Worm (Caenorhabditis elegans): ENCODE results near the gene bus-17.

bus-17 gene

ce11 chrX:15757169-15757568 is 9.0 kb downstream of the bus-17 start, which contains the start of gene wrt-4:
TSS of gene wrt-4 (minus strand) at chrX:15757269.
- no peak for TF ChIP-seq ztf-29 (GFP tag; IDR thresholded peaks at IDR 0.05)
- no peak for TF ChIP-seq cog-1 (tag; optimal IDR thresholded peaks at IDR 0.05)
- no peak for TF ChIP-seq klf-2 (GFP tag; conservative IDR thresholded peaks at IDR 0.05)
- TF ChIP-seq med-1 (GFP tag; optimal IDR thresholded peaks at IDR 0.05; ENCODE audit: insufficient read depth): no peak
- TF ChIP-seq tab-1 (GFP tag; IDR thresholded peaks at IDR 0.05): no peak
- no peak for TF ChIP-seq flt-1 (GFP tag; IDR thresholded peaks at IDR 0.05)
- no peak for TF ChIP-seq ref-1 (GFP tag; conservative IDR thresholded peaks at IDR 0.05)
- no peak for TF ChIP-seq ztf-23 (GFP tag; IDR thresholded peaks at IDR 0.05)
- no peak for TF ChIP-seq T22C8.4 (GFP tag; IDR thresholded peaks at IDR 0.05)

ce11 chrX:15751245-15751644 is 14.9 kb downstream of the bus-17 start:
- TF ChIP-seq ref-1 (GFP tag; conservative IDR thresholded peaks at IDR 0.05) (no peak), cog-1 (tag; optimal IDR thresholded peaks at IDR 0.05) (no peak), ztf-29 (GFP tag; IDR thresholded peaks at IDR 0.05) (no peak), ztf-23 (GFP tag; IDR thresholded peaks at IDR 0.05) (no peak), klf-2 (GFP tag; conservative IDR thresholded peaks at IDR 0.05) (no peak), med-1 (GFP tag; optimal IDR thresholded peaks at IDR 0.05; ENCODE audit: insufficient read depth) (no peak), T22C8.4 (GFP tag; IDR thresholded peaks at IDR 0.05) (no peak), flt-1 (GFP tag; IDR thresholded peaks at IDR 0.05) (no peak), tab-1 (GFP tag; IDR thresholded peaks at IDR 0.05) (no peak)

ce11 chrX:15747814-15748213 is 18.3 kb downstream of the bus-17 start:
- TF ChIP-seq ztf-29 (GFP tag; IDR thresholded peaks at IDR 0.05) (no peak), klf-2 (GFP tag; conservative IDR thresholded peaks at IDR 0.05) (no peak), flt-1 (GFP tag; IDR thresholded peaks at IDR 0.05) (0 out of 2 replicates have a peak, but pooled peaks have one; percentile 13), T22C8.4 (GFP tag; IDR thresholded peaks at IDR 0.05) (0 out of 2 replicates have a peak, but pooled peaks have one; percentile 5), tab-1 (GFP tag; IDR thresholded peaks at IDR 0.05) (0 out of 2 replicates have a peak, but pooled peaks have one; percentile 17), ref-1 (GFP tag; conservative IDR thresholded peaks at IDR 0.05) (no peak), cog-1 (tag; optimal IDR thresholded peaks at IDR 0.05) (no peak), ztf-23 (GFP tag; IDR thresholded peaks at IDR 0.05) (no peak), med-1 (GFP tag; optimal IDR thresholded peaks at IDR 0.05; ENCODE audit: insufficient read depth) (no peak)

DNA sequence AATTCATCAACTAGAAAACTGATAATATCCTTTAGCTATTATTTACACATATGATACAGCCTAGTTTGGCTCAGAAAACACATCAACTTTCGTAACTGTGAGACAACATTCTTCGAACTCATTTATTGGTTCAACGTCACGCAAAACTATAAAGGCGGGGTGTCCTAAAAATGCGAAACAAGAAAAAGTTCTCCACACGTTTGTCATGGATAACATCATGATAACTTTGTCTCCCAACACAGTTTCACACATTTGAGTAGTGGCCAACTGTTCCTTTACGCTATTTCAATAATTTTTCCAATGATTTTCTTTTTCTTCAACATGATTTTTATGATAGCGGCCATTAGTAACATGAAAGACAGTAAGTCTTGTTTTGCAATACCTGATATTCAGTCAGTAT is 19.4 kb downstream of the bus-17 start, which contains the start of gene srxa-9:
TSS of gene srxa-9 (plus strand) at position 301 of the 400 bp plus-strand sequence.
- TF ChIP-seq ref-1 (GFP tag; conservative IDR thresholded peaks at IDR 0.05): no peak
- no peak for TF ChIP-seq flt-1 (GFP tag; IDR thresholded peaks at IDR 0.05)
- no peak for TF ChIP-seq tab-1 (GFP tag; IDR thresholded peaks at IDR 0.05)
- no peak for TF ChIP-seq T22C8.4 (GFP tag; IDR thresholded peaks at IDR 0.05)
- no peak for TF ChIP-seq ztf-29 (GFP tag; IDR thresholded peaks at IDR 0.05)
- no peak for TF ChIP-seq ztf-23 (GFP tag; IDR thresholded peaks at IDR 0.05)
- TF ChIP-seq klf-2 (GFP tag; conservative IDR thresholded peaks at IDR 0.05): no peak
- no peak for TF ChIP-seq cog-1 (tag; optimal IDR thresholded peaks at IDR 0.05)
- no peak for TF ChIP-seq med-1 (GFP tag; optimal IDR thresholded peaks at IDR 0.05; ENCODE audit: insufficient read depth)

DNA sequence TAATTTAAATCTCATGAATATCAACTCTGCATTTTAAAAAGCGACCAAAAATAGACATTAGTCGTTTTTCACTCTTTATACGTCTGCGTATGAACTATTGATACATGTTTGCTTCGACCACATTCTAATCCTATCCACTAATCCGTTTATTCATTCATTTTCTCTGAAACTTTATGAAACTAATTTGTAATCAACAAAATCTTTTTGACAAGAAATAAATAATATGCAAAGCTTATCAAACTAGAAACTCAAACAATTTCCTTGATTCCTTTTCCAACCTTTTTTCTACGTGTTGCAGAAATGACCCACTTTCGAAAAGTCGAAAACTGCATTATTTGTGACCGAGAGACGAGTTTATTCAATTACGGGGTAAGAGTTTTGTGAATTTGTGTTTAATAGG is 23.8 kb downstream of the bus-17 start, which contains the start of gene nhr-255:
TSS of gene nhr-255 (plus strand) at position 301 of the 400 bp plus-strand sequence.
- TF ChIP-seq ztf-29 (GFP tag; IDR thresholded peaks at IDR 0.05) (no peak), ref-1 (GFP tag; conservative IDR thresholded peaks at IDR 0.05) (no peak), T22C8.4 (GFP tag; IDR thresholded peaks at IDR 0.05) (no peak), tab-1 (GFP tag; IDR thresholded peaks at IDR 0.05) (no peak), cog-1 (tag; optimal IDR thresholded peaks at IDR 0.05) (no peak), med-1 (GFP tag; optimal IDR thresholded peaks at IDR 0.05; ENCODE audit: insufficient read depth) (no peak), ztf-23 (GFP tag; IDR thresholded peaks at IDR 0.05) (no peak), klf-2 (GFP tag; conservative IDR thresholded peaks at IDR 0.05) (no peak), flt-1 (GFP tag; IDR thresholded peaks at IDR 0.05) (no peak)

DNA sequence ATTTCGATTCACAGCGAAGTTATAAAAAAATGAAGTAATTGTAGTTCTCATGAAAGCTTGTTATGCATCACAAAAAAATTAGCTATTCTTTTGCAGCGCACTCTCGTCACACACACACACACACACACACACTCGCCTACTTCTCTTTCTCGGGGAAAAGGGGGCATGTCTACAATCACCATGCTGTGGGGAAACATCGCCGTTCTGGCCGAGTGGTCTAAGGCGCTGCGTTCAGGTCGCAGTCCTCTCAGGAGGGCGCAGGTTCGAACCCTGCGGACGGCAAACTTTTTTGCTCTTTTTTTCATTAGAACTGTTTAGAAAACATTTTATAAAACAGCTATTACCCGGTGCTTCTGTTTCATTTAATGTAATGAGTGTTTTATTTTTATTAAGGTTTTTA is 24.3 kb downstream of the bus-17 start:
- TF ChIP-seq klf-2 (GFP tag; conservative IDR thresholded peaks at IDR 0.05) (peak; percentile 92), ref-1 (GFP tag; conservative IDR thresholded peaks at IDR 0.05) (peak; percentile 88), tab-1 (GFP tag; IDR thresholded peaks at IDR 0.05) (peak; percentile 96), med-1 (GFP tag; optimal IDR thresholded peaks at IDR 0.05; ENCODE audit: insufficient read depth) (peak; percentile 68), cog-1 (tag; optimal IDR thresholded peaks at IDR 0.05) (peak; percentile 84), T22C8.4 (GFP tag; IDR thresholded peaks at IDR 0.05) (peak; percentile 91), ztf-29 (GFP tag; IDR thresholded peaks at IDR 0.05) (peak; percentile 88), flt-1 (GFP tag; IDR thresholded peaks at IDR 0.05) (peak; percentile 96), ztf-23 (GFP tag; IDR thresholded peaks at IDR 0.05) (peak; percentile 95)

ce11 chrX:15740526-15740925 is 25.6 kb downstream of the bus-17 start, which contains the start of gene srg-64:
TSS of gene srg-64 (minus strand) at chrX:15740626.
- TF ChIP-seq tab-1 (GFP tag; IDR thresholded peaks at IDR 0.05) (no peak), ref-1 (GFP tag; conservative IDR thresholded peaks at IDR 0.05) (no peak)

ce11 chrX:15738432-15739003 is 27.6 kb downstream of the bus-17 start:
- TF ChIP-seq flt-1 (GFP tag; IDR thresholded peaks at IDR 0.05): peak; percentile 23; the same call in 1 of the 2 replicates
- TF ChIP-seq T22C8.4 (GFP tag; IDR thresholded peaks at IDR 0.05): peak; percentile 29; the same call in 1 of the 2 replicates

DNA sequence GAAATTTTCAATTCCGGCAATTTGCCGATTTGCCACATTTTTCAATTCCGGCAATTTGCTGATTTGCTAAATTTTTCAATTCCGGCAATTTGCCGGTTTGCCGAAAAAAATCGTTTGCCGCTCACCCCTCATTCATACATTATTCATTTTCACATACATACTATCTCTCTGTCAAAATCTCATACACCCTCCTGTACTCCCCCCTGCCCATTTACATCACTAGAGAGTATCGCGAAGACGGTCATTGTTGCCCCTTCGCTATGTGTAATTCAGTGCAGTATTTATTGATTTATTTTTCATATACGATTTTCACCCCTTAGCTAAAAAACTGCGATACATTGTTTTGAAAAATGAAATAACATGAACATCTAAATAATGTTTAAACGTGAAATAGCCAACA is 29.7 kb downstream of the bus-17 start:
- 0 out of 2 replicates have a peak, but pooled peaks have one; percentile 36 for TF ChIP-seq ztf-23 (GFP tag; IDR thresholded peaks at IDR 0.05)
- peak; percentile 90 for TF ChIP-seq T22C8.4 (GFP tag; IDR thresholded peaks at IDR 0.05)
- no peak for TF ChIP-seq med-1 (GFP tag; optimal IDR thresholded peaks at IDR 0.05; ENCODE audit: insufficient read depth)
- TF ChIP-seq flt-1 (GFP tag; IDR thresholded peaks at IDR 0.05): no peak
- TF ChIP-seq klf-2 (GFP tag; conservative IDR thresholded peaks at IDR 0.05): no peak

ce11 chrX:15731668-15732067 is 34.5 kb downstream of the bus-17 start, which contains the start of gene lin-15A:
TSS of gene lin-15A (plus strand) at chrX:15731968.
- TF ChIP-seq ztf-29 (GFP tag; IDR thresholded peaks at IDR 0.05) (no peak), klf-2 (GFP tag; conservative IDR thresholded peaks at IDR 0.05) (no peak), ztf-23 (GFP tag; IDR thresholded peaks at IDR 0.05) (no peak), cog-1 (tag; optimal IDR thresholded peaks at IDR 0.05) (no peak), tab-1 (GFP tag; IDR thresholded peaks at IDR 0.05) (no peak), T22C8.4 (GFP tag; IDR thresholded peaks at IDR 0.05) (no peak), flt-1 (GFP tag; IDR thresholded peaks at IDR 0.05) (no peak), ref-1 (GFP tag; conservative IDR thresholded peaks at IDR 0.05) (no peak), med-1 (GFP tag; optimal IDR thresholded peaks at IDR 0.05; ENCODE audit: insufficient read depth) (no peak)
